Fruit fly (Drosophila melanogaster) whole organism, adult: ENCODE measurements around the gene Ranbp16.

Experiments
- CG11617 ChIP-seq: fragments of 200-800 bp; sonication (Bioruptor generic); optimal IDR thresholded peaks from 2 replicates; lab custom pipeline; 2017; ENCODE audit warnings: mild to moderate bottlenecking, missing biosample characterization, missing genetic modification reagents, missing genetic modification characterization
- CG12768 ChIP-seq: fragments of 200-800 bp; sonication (Bioruptor generic); optimal IDR thresholded peaks from 2 replicates; lab custom pipeline; 2017; ENCODE audit warnings: missing biosample characterization, missing genetic modification characterization, mild to moderate bottlenecking, moderate library complexity, missing genetic modification reagents
- CG14711 ChIP-seq: fragments of 200-800 bp; sonication (Bioruptor generic); optimal IDR thresholded peaks from 2 replicates; lab custom pipeline; 2018; ENCODE audit warnings: missing biosample characterization, mild to moderate bottlenecking, missing genetic modification characterization, moderate library complexity
- CG1620 ChIP-seq: fragments of 200-800 bp; sonication (Bioruptor generic); optimal IDR thresholded peaks from 2 replicates; lab custom pipeline; 2016; ENCODE audit warnings: missing biosample characterization, missing genetic modification characterization
- CG33017 ChIP-seq: fragments of 200-800 bp; sonication (Bioruptor generic); optimal IDR thresholded peaks from 2 replicates; lab custom pipeline; 2018; ENCODE audit warnings: missing biosample characterization, mild to moderate bottlenecking, missing genetic modification characterization, moderate library complexity
- CG5204 ChIP-seq: fragments of 200-800 bp; sonication (Bioruptor generic); optimal IDR thresholded peaks from 2 replicates; lab custom pipeline; 2016; ENCODE audit warnings: missing biosample characterization, missing genetic modification characterization
- CG7045 ChIP-seq: fragments of 200-800 bp; sonication (Bioruptor generic); optimal IDR thresholded peaks from 2 replicates; lab custom pipeline; 2017; ENCODE audit warnings: missing biosample characterization, mild to moderate bottlenecking, missing genetic modification characterization
- CG7101 ChIP-seq: fragments of 200-800 bp; sonication (Bioruptor generic); optimal IDR thresholded peaks from 2 replicates; lab custom pipeline; 2018; ENCODE audit warnings: missing biosample characterization, mild to moderate bottlenecking, missing genetic modification characterization, moderate library complexity
- Clk ChIP-seq: fragments of 200-800 bp; sonication (Bioruptor generic); optimal IDR thresholded peaks from 2 replicates; lab custom pipeline; 2017; ENCODE audit warnings: missing biosample characterization, missing genetic modification characterization
- Crg-1 ChIP-seq: fragments of 200-800 bp; sonication (Bioruptor generic); optimal IDR thresholded peaks from 2 replicates; lab custom pipeline; 2016; ENCODE audit warnings: missing biosample characterization, missing genetic modification characterization
- Hr96 ChIP-seq: fragments of 200-800 bp; sonication (Bioruptor generic); optimal IDR thresholded peaks from 2 replicates; lab custom pipeline; 2016; ENCODE audit warnings: missing biosample characterization, missing genetic modification characterization
- Mnt ChIP-seq: fragments of 200-800 bp; sonication (Bioruptor generic); optimal IDR thresholded peaks from 2 replicates; lab custom pipeline; 2016; ENCODE audit warnings: missing biosample characterization, mild to moderate bottlenecking, missing genetic modification characterization
- bab1 ChIP-seq: fragments of 200-800 bp; sonication (Bioruptor generic); optimal IDR thresholded peaks from 3 replicates; lab custom pipeline; 2019; ENCODE audit warnings: missing biosample characterization, mild to moderate bottlenecking, missing genetic modification characterization, moderate library complexity
- cic ChIP-seq: fragments of 200-800 bp; sonication (Bioruptor generic); optimal IDR thresholded peaks from 2 replicates; lab custom pipeline; 2017; ENCODE audit warnings: missing biosample characterization, mild to moderate bottlenecking, missing genetic modification characterization, moderate library complexity
- cnc ChIP-seq, 2 experiments: fragments of >200 bp; optimal IDR thresholded peaks; 2 replicates each; lab custom pipeline; 2017
- kay ChIP-seq: fragments of 200-800 bp; sonication (Bioruptor generic); peaks from one replicate; lab custom pipeline; 2016; ENCODE audit warnings: missing biosample characterization, missing genetic modification characterization, borderline replicate concordance
- ovo ChIP-seq: fragments of 200-800 bp; sonication (Bioruptor generic); optimal IDR thresholded peaks from 2 replicates; lab custom pipeline; 2016; ENCODE audit warnings: missing biosample characterization, missing genetic modification characterization
- pad ChIP-seq: fragments of 200-800 bp; sonication (Bioruptor generic); optimal IDR thresholded peaks from 3 replicates; lab custom pipeline; 2017; ENCODE audit warnings: missing biosample characterization, missing genetic modification characterization, mild to moderate bottlenecking, moderate library complexity, missing genetic modification reagents
- tj ChIP-seq: fragments of 200-800 bp; sonication (Bioruptor generic); optimal IDR thresholded peaks from 3 replicates; lab custom pipeline; 2017; ENCODE audit warnings: missing biosample characterization, mild to moderate bottlenecking, missing genetic modification characterization, moderate library complexity
- toe ChIP-seq: fragments of 200-800 bp; sonication (Bioruptor generic); optimal IDR thresholded peaks from 2 replicates; lab custom pipeline; 2016; ENCODE audit warnings: missing biosample characterization, missing genetic modification characterization

Ranbp16 gene

DNA sequence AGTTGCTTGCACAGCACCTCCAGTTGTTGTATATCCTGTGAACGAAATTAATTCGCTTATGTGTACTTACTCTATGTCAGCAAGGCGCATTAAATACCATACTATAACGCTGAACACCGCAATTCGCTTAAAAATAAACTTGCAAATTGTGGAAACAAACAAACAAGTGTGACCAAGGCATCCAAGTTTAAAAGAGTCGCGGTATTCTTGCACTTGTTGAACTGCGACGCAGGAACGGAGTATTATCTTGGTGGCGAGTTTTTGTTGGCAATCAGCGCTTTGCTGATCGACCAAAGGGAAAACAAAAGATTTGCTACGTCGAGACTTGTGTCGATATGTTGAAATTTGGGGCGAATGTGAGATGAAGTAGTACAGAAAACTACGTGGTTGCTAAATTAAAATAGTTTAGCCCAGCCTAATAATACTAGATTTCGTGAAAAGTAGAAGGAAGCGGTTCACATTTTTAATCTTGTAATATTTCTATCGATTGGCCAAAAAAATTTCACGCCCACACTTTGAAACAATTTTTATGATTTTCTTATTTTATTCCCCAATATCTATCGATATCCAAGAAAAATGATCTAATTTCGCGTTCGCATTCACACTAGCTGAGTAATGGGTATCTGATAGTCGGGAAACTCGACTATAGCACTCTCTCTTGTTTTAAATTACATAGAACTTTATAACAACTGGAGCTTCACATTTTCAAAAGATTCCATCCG, at the start of gene Ranbp16:
Gene Ranbp16, minus strand, starts transcription at position 364 of the 722 bp plus-strand sequence.
- peak; percentile 37 for TF ChIP-seq kay (GFP tag; lab: Kevin White, UChicago)
- no peak for TF ChIP-seq Mnt (GFP tag; lab: Kevin White, UChicago)

DNA sequence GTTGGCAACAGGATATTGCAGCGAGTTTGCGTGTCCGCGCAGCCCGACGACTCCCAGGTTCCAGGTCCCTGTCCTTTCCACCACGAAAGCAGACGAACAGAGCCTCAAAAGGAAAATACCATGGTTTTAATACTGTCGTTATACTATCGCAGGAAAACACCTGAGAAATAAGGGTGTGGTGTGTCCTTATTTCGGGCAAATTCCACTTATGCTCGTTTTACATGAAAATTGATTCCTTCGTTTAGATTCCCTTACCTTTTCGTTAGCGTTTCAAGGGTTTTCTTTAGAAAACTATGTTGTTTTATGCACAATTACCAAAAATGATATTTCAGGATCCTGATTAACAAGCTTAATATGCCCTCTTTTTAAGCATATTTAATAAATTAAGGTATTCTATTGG, 49.2 kb upstream of the Ranbp16 start, which contains the start of gene Cep164:
Gene Cep164, minus strand, starts transcription at position 101 of the 400 bp plus-strand sequence.
- TF ChIP-seq CG7101 (tag; lab: Kevin White, UChicago) (no peak), CG7045 (no peak), Mnt (GFP tag; lab: Kevin White, UChicago) (no peak), CG5204 (GFP tag; lab: Kevin White, UChicago) (no peak), CG1620 (GFP tag; lab: Kevin White, UChicago) (no peak), ovo (GFP tag; lab: Kevin White, UChicago) (no peak), Clk (GFP tag; lab: Kevin White, UChicago) (no peak), CG14711 (no peak), tj (GFP tag; lab: Kevin White, UChicago) (no peak), Hr96 (GFP tag; lab: Kevin White, UChicago) (no peak), cic (no peak), CG33017 (no peak), kay (GFP tag; lab: Kevin White, UChicago) (no peak), bab1 (no peak)

DNA sequence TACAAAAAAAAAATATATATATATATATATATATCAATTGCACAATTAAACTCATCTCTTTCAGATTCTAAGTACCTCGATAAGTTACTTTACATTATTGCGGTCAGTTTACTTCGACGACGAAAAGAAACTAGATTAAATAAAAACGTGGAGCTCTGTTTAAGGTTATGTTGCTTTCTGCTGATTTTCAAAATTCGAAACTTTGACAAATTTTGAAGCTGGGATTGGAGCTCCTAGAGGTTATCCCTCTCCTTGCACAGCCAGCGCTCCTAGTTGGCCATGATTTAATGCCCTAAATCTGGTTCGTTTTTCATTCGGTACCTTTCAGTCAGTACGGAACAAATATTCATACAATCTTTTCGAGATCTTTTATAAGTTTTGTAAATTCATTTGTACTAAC, 42.9 kb upstream of the Ranbp16 start, which contains the start of gene CG42766:
Gene CG42766, plus strand, starts transcription at position 301 of the 400 bp plus-strand sequence.
- TF ChIP-seq pad (GFP tag; lab: Kevin White, UChicago): no peak
- TF ChIP-seq cic: no peak
- TF ChIP-seq Crg-1: no peak
- TF ChIP-seq Mnt (GFP tag; lab: Kevin White, UChicago): no peak
- TF ChIP-seq CG7045: no peak

DNA sequence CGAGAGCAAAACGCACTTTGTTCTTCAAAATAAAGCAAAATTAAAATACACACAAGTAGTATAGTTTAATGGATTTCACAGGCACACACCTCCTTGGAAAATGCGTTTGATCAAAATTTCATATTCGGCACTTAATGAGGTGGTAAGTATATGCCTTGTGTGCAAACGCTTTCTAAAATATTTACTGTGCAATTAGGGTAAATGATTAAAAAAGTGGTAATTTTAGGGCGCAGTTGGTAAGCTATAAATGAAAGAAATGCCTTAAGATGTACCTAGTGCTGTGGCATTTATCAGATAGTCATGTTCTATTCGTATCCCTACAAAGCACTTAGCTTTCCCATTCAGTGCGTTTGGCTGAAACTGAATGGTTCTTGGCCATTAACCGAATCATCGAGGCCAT, 40.5 kb upstream of the Ranbp16 start, which contains the start of gene Or13a:
Gene Or13a, plus strand, starts transcription at position 301 of the 400 bp plus-strand sequence.
- TF ChIP-seq Crg-1 (no peak), ovo (GFP tag; lab: Kevin White, UChicago) (no peak), cic (no peak), CG7045 (no peak), bab1 (no peak), CG12768 (GFP tag; lab: Kevin White, UChicago) (no peak), CG33017 (no peak)

DNA sequence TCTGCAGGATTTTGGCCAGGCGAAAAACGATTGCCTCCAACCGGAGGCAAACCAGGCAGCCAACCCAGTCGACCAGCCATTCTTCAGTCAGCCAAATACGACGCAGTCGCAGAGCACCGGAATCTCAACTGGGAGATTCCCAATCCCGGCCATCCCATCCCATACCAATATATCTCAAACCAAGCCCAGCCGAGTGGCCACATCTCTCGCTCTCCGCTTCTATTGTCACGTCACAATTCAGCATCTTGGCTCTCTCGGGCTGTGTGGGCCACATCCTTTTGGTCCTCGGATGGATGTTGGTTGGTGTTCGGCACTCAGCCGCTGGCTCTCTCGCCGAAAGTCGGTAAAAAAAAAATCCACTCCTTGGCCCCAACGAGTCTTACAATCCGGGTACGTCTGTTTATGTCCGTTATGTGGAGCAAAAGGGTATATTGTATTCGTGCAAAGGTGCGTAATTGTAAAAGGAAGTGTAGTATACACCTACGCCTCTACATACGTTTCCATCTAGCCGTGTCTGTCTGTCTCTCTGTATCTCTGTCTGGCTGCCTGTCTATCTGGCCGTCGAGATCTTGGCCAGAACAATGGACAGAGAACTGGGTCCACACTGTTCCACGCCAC, 39.6 kb upstream of the Ranbp16 start, which contains the start of gene mmd:
Gene mmd, minus strand, starts transcription at position 3 of the 618 bp plus-strand sequence.
- no peak for TF ChIP-seq CG5204 (GFP tag; lab: Kevin White, UChicago)
- no peak for TF ChIP-seq Mnt (GFP tag; lab: Kevin White, UChicago)
- TF ChIP-seq CG14711: no peak
- no peak for TF ChIP-seq tj (GFP tag; lab: Kevin White, UChicago)
- TF ChIP-seq CG7045: no peak
- TF ChIP-seq cnc (optimal IDR thresholded peaks at IDR 0.05; lab: Kevin White, UChicago): no peak

DNA sequence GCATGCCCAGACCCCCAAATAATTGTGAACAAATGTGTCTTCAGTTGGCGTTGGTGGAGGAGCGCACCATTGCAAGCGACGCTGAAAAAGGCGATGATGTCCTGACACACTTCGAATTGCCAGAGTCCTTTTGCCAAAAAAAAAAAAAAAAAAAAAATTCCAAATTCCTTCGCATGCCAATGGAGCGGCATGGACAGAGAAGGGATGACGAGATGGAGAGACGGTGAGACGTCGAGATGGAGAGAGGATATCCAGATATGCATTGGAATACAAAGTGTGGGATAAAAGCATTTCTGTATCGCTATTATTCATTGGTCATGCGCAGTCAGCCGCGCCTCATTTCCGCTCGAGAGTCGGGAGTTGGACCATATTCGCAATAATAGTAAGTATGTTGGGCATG, 37.9 kb upstream of the Ranbp16 start:
- no peak for TF ChIP-seq CG1620 (GFP tag; lab: Kevin White, UChicago)
- TF ChIP-seq bab1: no peak
- no peak for TF ChIP-seq Hr96 (GFP tag; lab: Kevin White, UChicago)
- TF ChIP-seq cic: no peak
- no peak for TF ChIP-seq CG11617
- TF ChIP-seq Clk (GFP tag; lab: Kevin White, UChicago): no peak
- TF ChIP-seq CG7101 (tag; lab: Kevin White, UChicago): no peak
- no peak for TF ChIP-seq tj (GFP tag; lab: Kevin White, UChicago)
- TF ChIP-seq CG7045: no peak
- TF ChIP-seq CG33017: no peak
- TF ChIP-seq pad (GFP tag; lab: Kevin White, UChicago): no peak
- TF ChIP-seq Crg-1: no peak
- no peak for TF ChIP-seq cnc (optimal IDR thresholded peaks at IDR 0.05; lab: Kevin White, UChicago)
- TF ChIP-seq CG14711: no peak

DNA sequence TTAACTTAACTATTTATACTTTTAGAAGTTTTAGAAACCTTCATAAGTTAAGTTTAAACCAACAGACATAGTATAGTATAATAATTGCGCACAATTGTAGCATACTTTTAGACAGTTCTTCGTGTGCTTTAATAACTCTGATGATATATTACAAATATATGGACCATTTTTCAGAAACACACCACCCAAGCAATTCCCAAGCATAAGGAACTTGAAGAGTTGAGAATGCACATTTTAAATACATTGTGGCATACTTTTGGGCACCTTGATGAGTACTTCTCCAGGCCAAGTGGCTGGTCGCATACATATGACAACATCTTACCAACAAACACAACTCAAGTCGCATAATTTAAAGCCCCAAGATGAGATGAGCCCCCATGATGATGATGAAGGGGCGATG, 35.9 kb upstream of the Ranbp16 start:
- TF ChIP-seq tj (GFP tag; lab: Kevin White, UChicago): no peak
- TF ChIP-seq CG33017: no peak
- TF ChIP-seq Mnt (GFP tag; lab: Kevin White, UChicago): no peak
- no peak for TF ChIP-seq kay (GFP tag; lab: Kevin White, UChicago)
- no peak for TF ChIP-seq CG11617
- TF ChIP-seq ovo (GFP tag; lab: Kevin White, UChicago): no peak
- no peak for TF ChIP-seq Crg-1
- no peak for TF ChIP-seq CG14711
- no peak for TF ChIP-seq CG7101 (tag; lab: Kevin White, UChicago)
- TF ChIP-seq bab1: no peak
- TF ChIP-seq CG12768 (GFP tag; lab: Kevin White, UChicago): no peak
- TF ChIP-seq pad (GFP tag; lab: Kevin White, UChicago): no peak
- TF ChIP-seq Hr96 (GFP tag; lab: Kevin White, UChicago): no peak
- no peak for TF ChIP-seq cnc (optimal IDR thresholded peaks at IDR 0.05; lab: Kevin White, UChicago)
- TF ChIP-seq toe: no peak
